Worm (Caenorhabditis elegans) whole organism, young adult: ENCODE measurements around the gene hsp-43.
A peak's percentile ranks its signal among the peaks of the same experiment; 100 is the strongest.

Experiments used
- B0035.1 ChIP-seq: sonication (generic microtip); optimal IDR thresholded peaks from 2 replicates; lab custom pipeline; 2016; ENCODE audit warnings: missing genetic modification characterization, mild to moderate bottlenecking, missing compliant biosample characterization, missing genotype, missing genetic modification reagents
- F39B2.1 ChIP-seq: fragments of 200-800 bp; sonication (Bioruptor generic); IDR thresholded peaks from 2 replicates; pipeline ENCODE4 v1.3.6; 2022; ENCODE audit warnings: missing genetic modification reagents, missing genetic modification characterization, missing compliant biosample characterization
- F49E8.2 ChIP-seq: sonication (generic microtip); optimal IDR thresholded peaks from 3 replicates; lab custom pipeline; 2017; ENCODE audit warnings: missing genetic modification characterization, mild to moderate bottlenecking, missing compliant biosample characterization, antibody characterized with exemption, moderate library complexity; ENCODE audit not compliant: insufficient read depth
- F52B5.7 ChIP-seq: sonication (generic microtip); optimal IDR thresholded peaks from 2 replicates; lab custom pipeline; 2016; ENCODE audit warnings: mild to moderate bottlenecking, missing genetic modification characterization, missing compliant biosample characterization
- F55B11.4 ChIP-seq: sonication (generic microtip); optimal IDR thresholded peaks from 2 replicates; lab custom pipeline; 2016; ENCODE audit warnings: missing compliant biosample characterization, missing genetic modification characterization, borderline replicate concordance; ENCODE audit not compliant: insufficient read depth
- K11D2.4 ChIP-seq: fragments of 200-800 bp; sonication (Bioruptor generic); IDR thresholded peaks from 2 replicates; pipeline ENCODE4 v1.3.6; 2022; ENCODE audit warnings: missing genetic modification reagents, missing genetic modification characterization, missing compliant biosample characterization
- K12H6.12 ChIP-seq: fragments of 200-800 bp; sonication (Bioruptor generic); optimal IDR thresholded peaks from 2 replicates; lab custom pipeline; 2018; ENCODE audit warnings: mild to moderate bottlenecking, missing genetic modification characterization, missing compliant biosample characterization
- Y53F4B.3 ChIP-seq: fragments of 200-800 bp; sonication (Bioruptor generic); IDR thresholded peaks from 2 replicates; pipeline ENCODE4 v1.3.6; 2022; ENCODE audit warnings: missing genetic modification reagents, missing genetic modification characterization, missing compliant biosample characterization
- Y67H2A.10 ChIP-seq: fragments of 200-800 bp; sonication (Bioruptor generic); conservative IDR thresholded peaks from 2 replicates; pipeline ENCODE4 v1.3.6; 2022; ENCODE audit warnings: missing genetic modification reagents, missing genetic modification characterization, missing compliant biosample characterization
- Y95B8A.8 ChIP-seq: fragments of 200-800 bp; sonication (Bioruptor generic); IDR thresholded peaks from 2 replicates; pipeline ENCODE4 v1.3.6; 2022; ENCODE audit warnings: missing genetic modification reagents, missing genetic modification characterization, missing compliant biosample characterization
- atf-7 ChIP-seq: sonication (generic microtip); optimal IDR thresholded peaks from 2 replicates; lab custom pipeline; 2017; ENCODE audit warnings: mild to moderate bottlenecking, missing genetic modification characterization, missing compliant biosample characterization
- cebp-1 ChIP-seq, 2 experiments: fragments of 200-800 bp in 1 of 2; sonication (Bioruptor generic) in 1 of 2; sonication (generic microtip) in 1 of 2; IDR thresholded peaks in 1 of 2; optimal IDR thresholded peaks in 1 of 2; 2 replicates each; pipeline versions ENCODE4 v1.3.6 to Lab custom; 2017 to 2022; ENCODE audit warnings: missing compliant biosample characterization in 2 of 2, missing genetic modification characterization in 2 of 2, mild to moderate bottlenecking in 1 of 2, missing genetic modification reagents in 1 of 2, moderate library complexity in 1 of 2
- ceh-27 ChIP-seq: fragments of 200-800 bp; sonication (Bioruptor generic); optimal IDR thresholded peaks from 2 replicates; lab custom pipeline; 2018; ENCODE audit warnings: mild to moderate bottlenecking, missing genetic modification characterization, moderate library complexity, missing compliant biosample characterization
- die-1 ChIP-seq: sonication (generic microtip); optimal IDR thresholded peaks from 2 replicates; lab custom pipeline; 2016; ENCODE audit warnings: missing genotype, mild to moderate bottlenecking, missing genetic modification characterization, missing compliant biosample characterization
- dpff-1 ChIP-seq: sonication (generic microtip); optimal IDR thresholded peaks from 2 replicates; lab custom pipeline; 2017; ENCODE audit warnings: mild to moderate bottlenecking, missing genetic modification characterization, missing compliant biosample characterization
- dpl-1 ChIP-seq: fragments of 150-350 bp; optimal IDR thresholded peaks from 2 replicates; lab custom pipeline; 2014; ENCODE audit warnings: missing biosample characterization, missing genetic modification reagents, missing genetic modification characterization
- ets-4 ChIP-seq: fragments of 200-800 bp; sonication (Bioruptor generic); optimal IDR thresholded peaks from 2 replicates; lab custom pipeline; 2018; ENCODE audit warnings: mild to moderate bottlenecking, missing genetic modification characterization, missing compliant biosample characterization
- fkh-3 ChIP-seq: sonication (generic microtip); optimal IDR thresholded peaks from 2 replicates; lab custom pipeline; 2016; ENCODE audit warnings: mild to moderate bottlenecking, missing genetic modification characterization, missing compliant biosample characterization
- him-1 ChIP-seq: sonication (generic microtip); optimal IDR thresholded peaks from 2 replicates; lab custom pipeline; 2016; ENCODE audit warnings: missing genotype, missing genetic modification reagents, missing genetic modification characterization, missing compliant biosample characterization
- hmg-20 ChIP-seq: fragments of 200-800 bp; sonication (Bioruptor generic); IDR thresholded peaks from 2 replicates; pipeline ENCODE4 v1.3.6; 2022; ENCODE audit warnings: missing genetic modification reagents, missing genetic modification characterization, missing compliant biosample characterization
- let-526 ChIP-seq: fragments of 200-800 bp; sonication (Bioruptor generic); IDR thresholded peaks from 2 replicates; pipeline ENCODE4 v1.3.6; 2022; ENCODE audit warnings: missing genetic modification reagents, missing genetic modification characterization, missing compliant biosample characterization
- lin-40 ChIP-seq: sonication (generic microtip); optimal IDR thresholded peaks from 2 replicates; lab custom pipeline; 2016; ENCODE audit warnings: missing genetic modification characterization, mild to moderate bottlenecking, missing compliant biosample characterization, missing genotype, missing genetic modification reagents
- lin-54 ChIP-seq: fragments of 200-800 bp; sonication (Bioruptor generic); optimal IDR thresholded peaks from 2 replicates; lab custom pipeline; 2018; ENCODE audit warnings: mild to moderate bottlenecking, missing genetic modification characterization, missing compliant biosample characterization
- madf-6 ChIP-seq: fragments of 200-800 bp; sonication (Bioruptor generic); IDR thresholded peaks from 2 replicates; pipeline ENCODE4 v1.3.6; 2022; ENCODE audit warnings: missing genetic modification reagents, missing genetic modification characterization, missing compliant biosample characterization
- madf-8 ChIP-seq: fragments of 200-800 bp; sonication (Bioruptor generic); conservative IDR thresholded peaks from 2 replicates; pipeline ENCODE4 v1.3.6; 2022; ENCODE audit warnings: missing genetic modification reagents, missing genetic modification characterization, missing compliant biosample characterization
- nhr-179 ChIP-seq: sonication (generic microtip); optimal IDR thresholded peaks from 2 replicates; lab custom pipeline; 2016; ENCODE audit warnings: mild to moderate bottlenecking, missing genetic modification characterization, missing compliant biosample characterization
- nhr-80 ChIP-seq: sonication (generic microtip); optimal IDR thresholded peaks from 2 replicates; lab custom pipeline; 2016; ENCODE audit warnings: missing genetic modification characterization, missing compliant biosample characterization
- pha-4 ChIP-seq: fragments of 150-350 bp; sonication (generic microtip); optimal IDR thresholded peaks from 2 replicates; lab custom pipeline; 2014; ENCODE audit warnings: missing biosample characterization, missing genetic modification reagents, missing genetic modification characterization
- rec-8 ChIP-seq, 2 experiments: sonication (generic microtip); optimal IDR thresholded peaks; 2 replicates each; lab custom pipeline; 2016; ENCODE audit warnings: mild to moderate bottlenecking in 2 of 2, missing genetic modification characterization in 2 of 2, missing genetic modification reagents in 2 of 2, missing genotype in 2 of 2, missing biosample characterization in 1 of 2, missing compliant biosample characterization in 1 of 2, moderate library complexity in 1 of 2
- rpc-1 ChIP-seq, 2 experiments: fragments of 150-350 bp in 1 of 2; sonication (generic microtip) in 1 of 2; optimal IDR thresholded peaks; 2 replicates each; lab custom pipeline; 2014 to 2018; ENCODE audit warnings: missing biosample characterization in 1 of 2, missing genetic modification characterization in 1 of 2, missing genetic modification reagents in 1 of 2, missing genotype in 1 of 2
- sea-2 ChIP-seq: fragments of 200-800 bp; sonication (Bioruptor generic); IDR thresholded peaks from 2 replicates; pipeline ENCODE4 v1.3.6; 2022; ENCODE audit warnings: missing genetic modification characterization, missing compliant biosample characterization
- snpc-3.4 ChIP-seq: sonication (generic microtip); optimal IDR thresholded peaks from 2 replicates; lab custom pipeline; 2017; ENCODE audit warnings: missing genetic modification characterization, mild to moderate bottlenecking, missing compliant biosample characterization, antibody characterized with exemption, moderate library complexity, missing genotype, missing genetic modification reagents
- snpc-4 ChIP-seq, 5 experiments: fragments of 150-350 bp in 1 of 5; sonication (generic microtip) in 4 of 5; optimal IDR thresholded peaks; 2 replicates each; lab custom pipeline; 2014 to 2018; ENCODE audit warnings: missing genetic modification characterization in 5 of 5, missing biosample characterization in 3 of 5, antibody characterized with exemption in 2 of 5, mild to moderate bottlenecking in 2 of 5, missing compliant biosample characterization in 2 of 5, missing genotype in 2 of 5, moderate library complexity in 2 of 5, missing genetic modification reagents in 1 of 5
- somi-1 ChIP-seq: fragments of 200-800 bp; sonication (Bioruptor generic); optimal IDR thresholded peaks from 2 replicates; lab custom pipeline; 2018; ENCODE audit warnings: mild to moderate bottlenecking, missing genetic modification characterization, missing compliant biosample characterization
- tlf-1 ChIP-seq: fragments of 200-800 bp; sonication (Bioruptor generic); optimal IDR thresholded peaks from 2 replicates; lab custom pipeline; 2018; ENCODE audit warnings: mild to moderate bottlenecking, missing genetic modification characterization, missing compliant biosample characterization
- unc-130 ChIP-seq: sonication (generic microtip); optimal IDR thresholded peaks from 2 replicates; lab custom pipeline; 2016; ENCODE audit warnings: missing genetic modification reagents, missing genetic modification characterization, missing compliant biosample characterization
- zfh-2 ChIP-seq: fragments of 200-800 bp; sonication (Bioruptor generic); conservative IDR thresholded peaks from 2 replicates; pipeline ENCODE4 v1.3.6; 2022; ENCODE audit warnings: missing genetic modification reagents, missing genetic modification characterization, missing compliant biosample characterization
- ztf-25 ChIP-seq: fragments of 200-800 bp; sonication (Bioruptor generic); IDR thresholded peaks from 2 replicates; pipeline ENCODE4 v1.3.6; 2022; ENCODE audit warnings: missing genetic modification reagents, missing genetic modification characterization, missing compliant biosample characterization

hsp-43 gene

ce11 chrX:6248778-6249658 lies 13.7 kb upstream of the hsp-43 start:
- TF ChIP-seq ceh-27 (GFP tag; lab: Kevin White, UChicago) (peak; percentile 17), cebp-1 (GFP tag; IDR thresholded peaks at IDR 0.05; lab: Robert Waterston, UW) (no peak), cebp-1 (tag; optimal IDR thresholded peaks at IDR 0.05; lab: Kevin White, UChicago) (peak; percentile 86), him-1 (tag; lab: Kevin White, UChicago) (no peak), ets-4 (no peak), F49E8.2 (tag; lab: Kevin White, UChicago) (no peak), hmg-20 (GFP tag; lab: Robert Waterston, UW) (no peak), nhr-80 (tag; lab: Kevin White, UChicago) (peak; percentile 34), die-1 (no peak), K12H6.12 (tag; lab: Kevin White, UChicago) (peak; percentile 12), lin-40 (tag; lab: Kevin White, UChicago) (no peak)
- TF ChIP-seq, all 124 proteins: peak for 4

ce11 chrX:6247869-6248268 lies 12.5 kb upstream of the hsp-43 start:
- TF ChIP-seq ceh-27 (GFP tag; lab: Kevin White, UChicago) (no peak), Y67H2A.10 (GFP tag; lab: Robert Waterston, UW) (no peak), zfh-2 (GFP tag; lab: Robert Waterston, UW) (no peak), die-1 (no peak), K11D2.4 (GFP tag; lab: Robert Waterston, UW) (no peak), tlf-1 (GFP tag; lab: Kevin White, UChicago) (no peak), nhr-80 (tag; lab: Kevin White, UChicago) (no peak), pha-4 (no peak), madf-6 (GFP tag; lab: Robert Waterston, UW) (no peak), madf-8 (GFP tag; lab: Robert Waterston, UW) (no peak), snpc-3.4 (tag; lab: Kevin White, UChicago) (no peak), dpff-1 (no peak), ztf-25 (GFP tag; lab: Robert Waterston, UW) (no peak), F55B11.4 (tag; lab: Kevin White, UChicago) (no peak)

- no peak for TF ChIP-seq rpc-1 (optimal IDR thresholded peaks at IDR 0.05; lab: Kevin White, UChicago)
- no peak for TF ChIP-seq rpc-1 (tag; optimal IDR thresholded peaks at IDR 0.05; lab: Kevin White, UChicago)
- TF ChIP-seq B0035.1, result no peak
- no peak for TF ChIP-seq lin-54 (GFP tag; lab: Kevin White, UChicago)
- no peak for TF ChIP-seq rec-8 (tag; optimal IDR thresholded peaks at IDR 0.05; lab: Kevin White, UChicago)
- no peak for TF ChIP-seq dpl-1 (GFP tag; lab: Kevin White, UChicago)
These were observed 11.7 kb upstream of the hsp-43 start for ce11 chrX:6247013-6247412.

- TF ChIP-seq let-526 (GFP tag; lab: Robert Waterston, UW), result no peak
- TF ChIP-seq Y95B8A.8 (GFP tag; lab: Robert Waterston, UW), result no peak
- TF ChIP-seq somi-1 (GFP tag; lab: Kevin White, UChicago), result no peak
- no peak for TF ChIP-seq sea-2
- TF ChIP-seq dpff-1, result no peak
- no peak for TF ChIP-seq Y53F4B.3 (GFP tag; lab: Robert Waterston, UW)
- TF ChIP-seq fkh-3, result no peak
- TF ChIP-seq unc-130 (GFP tag; lab: Kevin White, UChicago), result no peak
- no peak for TF ChIP-seq nhr-179 (tag; lab: Kevin White, UChicago)
- TF ChIP-seq F52B5.7 (tag; lab: Kevin White, UChicago), result no peak
- no peak for TF ChIP-seq F39B2.1
- no peak for TF ChIP-seq atf-7 (tag; lab: Kevin White, UChicago)
- TF ChIP-seq snpc-4 (GFP tag; optimal IDR thresholded peaks at IDR 0.05; lab: Kevin White, UChicago), result no peak
- TF ChIP-seq snpc-4 (tag; optimal IDR thresholded peaks at IDR 0.05; lab: Kevin White, UChicago), result no peak
- TF ChIP-seq, all 124 proteins: peak for 0
These were observed 10.2 kb upstream of the hsp-43 start for ce11 chrX:6245499-6245898.
